Worm (Caenorhabditis elegans): ENCODE results near the gene F35B3.4.

DNA sequence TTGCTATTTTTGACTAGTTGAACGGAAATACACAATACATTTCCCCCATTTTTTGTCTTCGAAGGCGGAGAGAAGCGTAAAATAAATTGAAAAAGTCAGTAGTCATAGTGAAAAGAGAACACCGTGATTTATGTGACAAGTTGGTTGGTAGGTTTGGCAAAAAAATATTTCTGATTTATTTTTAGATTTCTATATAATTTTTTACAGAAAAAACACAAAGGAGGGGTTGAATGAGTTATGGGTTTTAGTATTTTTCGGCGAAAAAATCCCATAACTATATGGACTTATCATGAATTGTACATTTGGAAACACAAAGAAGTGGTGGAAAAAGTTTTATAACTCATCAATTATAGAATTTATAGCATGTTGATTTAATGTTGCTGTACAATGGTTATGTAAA, 24.8 kb upstream of the F35B3.4 start, which contains the start of gene C30G4.2:
- TF ChIP-seq W03F9.2 (tag; optimal IDR thresholded peaks at IDR 0.05), result no peak
- no peak for TF ChIP-seq him-1 (tag; optimal IDR thresholded peaks at IDR 0.05)
- TF ChIP-seq dao-5 (tag; optimal IDR thresholded peaks at IDR 0.05), result no peak
